4 worm cellular contexts compared by ENCODE assay signal in genomic region chrX:9637700-9638099, ce11.
TF ChIP-seq lines count a peak whose summit lies in the region.

No protein-coding gene starts in this region.

TF ChIP-seq in whole organism, L2 larva, 48 proteins besides CTCF, POLR2A, EP300 and RAD21 (continues in another document):
- TF ChIP-seq ztf-4 (tag; optimal IDR thresholded peaks at IDR 0.05; lab: Kevin White, UChicago) (peak; percentile 18), nhr-12 (tag; optimal IDR thresholded peaks at IDR 0.05; lab: Kevin White, UChicago) (no peak), aly-2 (tag; optimal IDR thresholded peaks at IDR 0.05; lab: Kevin White, UChicago) (no peak), nhr-6 (tag; optimal IDR thresholded peaks at IDR 0.05; lab: Kevin White, UChicago) (no peak), sem-4 (tag; optimal IDR thresholded peaks at IDR 0.05; lab: Kevin White, UChicago) (peak; percentile 12), zag-1 (tag; optimal IDR thresholded peaks at IDR 0.05; lab: Kevin White, UChicago) (no peak), sma-9 (GFP tag; optimal IDR thresholded peaks at IDR 0.05; lab: Kevin White, UChicago) (peak; percentile 67), sma-9 (tag; optimal IDR thresholded peaks at IDR 0.05; lab: Kevin White, UChicago) (no peak), nhr-77 (tag; optimal IDR thresholded peaks at IDR 0.05; lab: Kevin White, UChicago) (no peak), sma-3 (GFP tag; optimal IDR thresholded peaks at IDR 0.05; lab: Kevin White, UChicago) (peak; percentile 30), gmeb-1 (tag; optimal IDR thresholded peaks at IDR 0.05; lab: Kevin White, UChicago) (no peak), nhr-21 (tag; optimal IDR thresholded peaks at IDR 0.05; lab: Kevin White, UChicago) (peak; percentile 49), nhr-11 (tag; optimal IDR thresholded peaks at IDR 0.05; lab: Kevin White, UChicago) (peak; percentile 44), Y55F3AM.14 (GFP tag; optimal IDR thresholded peaks at IDR 0.05; lab: Kevin White, UChicago) (no peak), crh-2 (tag; optimal IDR thresholded peaks at IDR 0.05; lab: Kevin White, UChicago) (peak; percentile 37), unc-39 (tag; optimal IDR thresholded peaks at IDR 0.05; lab: Kevin White, UChicago) (no peak), elt-3 (tag; optimal IDR thresholded peaks at IDR 0.05; lab: Kevin White, UChicago) (no peak), ztf-1 (GFP tag; conservative IDR thresholded peaks at IDR 0.05; lab: Robert Waterston, UW) (no peak), alr-1 (tag; optimal IDR thresholded peaks at IDR 0.05; lab: Kevin White, UChicago) (no peak), lin-11 (tag; optimal IDR thresholded peaks at IDR 0.05; lab: Kevin White, UChicago) (no peak), blmp-1 (tag; optimal IDR thresholded peaks at IDR 0.05; lab: Kevin White, UChicago; ENCODE audit: insufficient read depth) (no peak), nhr-10 (tag; optimal IDR thresholded peaks at IDR 0.05; lab: Kevin White, UChicago) (no peak), mab-5 (tag; optimal IDR thresholded peaks at IDR 0.05; lab: Kevin White, UChicago) (no peak), lsy-2 (tag; optimal IDR thresholded peaks at IDR 0.05; lab: Kevin White, UChicago) (peak in 1 of 2 experiments; percentile 27)

TF ChIP-seq in whole organism, L4 larva, 104 proteins besides CTCF, POLR2A, EP300 and RAD21 (continues in another document):
- TF ChIP-seq lin-13 (GFP tag; optimal IDR thresholded peaks at IDR 0.05; lab: Kevin White, UChicago) (peak; percentile 1), F37D6.2 (tag; optimal IDR thresholded peaks at IDR 0.05; lab: Kevin White, UChicago) (peak; percentile 32), php-3 (GFP tag; IDR thresholded peaks at IDR 0.05; lab: Robert Waterston, UW) (peak; percentile 75), ctbp-1 (GFP tag; IDR thresholded peaks at IDR 0.05; lab: Robert Waterston, UW) (peak; percentile 79), Y48G9A.11 (GFP tag; IDR thresholded peaks at IDR 0.05; lab: Robert Waterston, UW) (peak; percentile 79), F44E2.7 (GFP tag; IDR thresholded peaks at IDR 0.05; lab: Robert Waterston, UW) (peak; percentile 76; the same call in 1 of the 2 replicates), dve-1 (tag; optimal IDR thresholded peaks at IDR 0.05; lab: Kevin White, UChicago; ENCODE audit: insufficient read depth) (peak; percentile 40), zag-1 (tag; optimal IDR thresholded peaks at IDR 0.05; lab: Kevin White, UChicago) (no peak), daf-12 (tag; optimal IDR thresholded peaks at IDR 0.05; lab: Kevin White, UChicago) (no peak), daf-19 (GFP tag; conservative IDR thresholded peaks at IDR 0.05; lab: Robert Waterston, UW) (peak; percentile 87), T26A8.4 (GFP tag; IDR thresholded peaks at IDR 0.05; lab: Robert Waterston, UW) (peak; percentile 86), hif-1 (tag; optimal IDR thresholded peaks at IDR 0.05; lab: Kevin White, UChicago) (no peak), duxl-1 (tag; optimal IDR thresholded peaks at IDR 0.05; lab: Kevin White, UChicago; ENCODE audit: poor library complexity) (peak; percentile 61), sdz-12 (GFP tag; optimal IDR thresholded peaks at IDR 0.05; lab: Kevin White, UChicago) (peak; percentile 61), spr-3 (GFP tag; optimal IDR thresholded peaks at IDR 0.05; lab: Kevin White, UChicago) (peak; percentile 63), nhr-76 (tag; optimal IDR thresholded peaks at IDR 0.05; lab: Kevin White, UChicago) (no peak), vab-7 (GFP tag; IDR thresholded peaks at IDR 0.05; lab: Robert Waterston, UW) (peak; percentile 85), mep-1 (tag; optimal IDR thresholded peaks at IDR 0.05; lab: Kevin White, UChicago) (peak; percentile 60), snpc-1.2 (GFP tag; IDR thresholded peaks at IDR 0.05; lab: Robert Waterston, UW) (peak; percentile 89), nhr-28 (tag; optimal IDR thresholded peaks at IDR 0.05; lab: Kevin White, UChicago) (no peak), nhr-77 (tag; optimal IDR thresholded peaks at IDR 0.05; lab: Kevin White, UChicago) (no peak), dmd-6 (GFP tag; IDR thresholded peaks at IDR 0.05; lab: Robert Waterston, UW) (peak; percentile 29), nhr-42 (GFP tag; IDR thresholded peaks at IDR 0.05; lab: Robert Waterston, UW) (peak; percentile 89), Y5F2A.4 (GFP tag; optimal IDR thresholded peaks at IDR 0.05; lab: Kevin White, UChicago) (peak; percentile 73)

TF ChIP-seq in whole organism, late embryonic, 69 proteins besides CTCF, POLR2A, EP300 and RAD21 (continues in another document):
- peak; percentile 66 for TF ChIP-seq syd-9 (tag; optimal IDR thresholded peaks at IDR 0.05; lab: Kevin White, UChicago)
- peak; percentile 86 for TF ChIP-seq elt-2 (tag; optimal IDR thresholded peaks at IDR 0.05; lab: Kevin White, UChicago)
- peak; percentile 33 for TF ChIP-seq eyg-1 (tag; optimal IDR thresholded peaks at IDR 0.05; lab: Kevin White, UChicago)
- peak; percentile 27 for TF ChIP-seq tbx-7 (tag; optimal IDR thresholded peaks at IDR 0.05; lab: Kevin White, UChicago)
- peak; percentile 71 for TF ChIP-seq dve-1 (tag; optimal IDR thresholded peaks at IDR 0.05; lab: Kevin White, UChicago)
- peak; percentile 85 for TF ChIP-seq che-1 (tag; optimal IDR thresholded peaks at IDR 0.05; lab: Kevin White, UChicago)
- peak; percentile 29 for TF ChIP-seq hlh-8 (tag; optimal IDR thresholded peaks at IDR 0.05; lab: Kevin White, UChicago)
- TF ChIP-seq ceh-24 (tag; optimal IDR thresholded peaks at IDR 0.05; lab: Kevin White, UChicago) = peak; percentile 75
- peak; percentile 64 for TF ChIP-seq C08G9.2 (tag; optimal IDR thresholded peaks at IDR 0.05; lab: Kevin White, UChicago)
- no peak for TF ChIP-seq ama-1 (optimal IDR thresholded peaks at IDR 0.05; lab: Kevin White, UChicago)
- peak; percentile 73 for TF ChIP-seq K09A11.1 (tag; optimal IDR thresholded peaks at IDR 0.05; lab: Kevin White, UChicago; ENCODE audit: insufficient read depth)
- peak; percentile 85 for TF ChIP-seq dmd-4 (tag; optimal IDR thresholded peaks at IDR 0.05; lab: Kevin White, UChicago; ENCODE audit: borderline replicate concordance)
- peak; percentile 66 for TF ChIP-seq tbx-2 (tag; optimal IDR thresholded peaks at IDR 0.05; lab: Kevin White, UChicago)
- peak; percentile 71 for TF ChIP-seq nhr-232 (tag; optimal IDR thresholded peaks at IDR 0.05; lab: Kevin White, UChicago)
- peak; percentile 57 for TF ChIP-seq ceh-48 (tag; optimal IDR thresholded peaks at IDR 0.05; lab: Kevin White, UChicago)
- peak; percentile 88 for TF ChIP-seq sox-4 (tag; optimal IDR thresholded peaks at IDR 0.05; lab: Kevin White, UChicago)
- peak; percentile 5 for TF ChIP-seq pax-1 (tag; optimal IDR thresholded peaks at IDR 0.05; lab: Kevin White, UChicago)
- TF ChIP-seq zip-5 (tag; optimal IDR thresholded peaks at IDR 0.05; lab: Kevin White, UChicago) = peak; percentile 59
- peak; percentile 78 for TF ChIP-seq ref-2 (tag; optimal IDR thresholded peaks at IDR 0.05; lab: Kevin White, UChicago)
- TF ChIP-seq hlh-6 (tag; optimal IDR thresholded peaks at IDR 0.05; lab: Kevin White, UChicago) = peak; percentile 75
- TF ChIP-seq hlh-15 (tag; optimal IDR thresholded peaks at IDR 0.05; lab: Kevin White, UChicago) = peak; percentile 76
- TF ChIP-seq sox-2 (GFP tag; IDR thresholded peaks at IDR 0.05; lab: Robert Waterston, UW) = peak; percentile 73
- peak; percentile 67 for TF ChIP-seq fkh-10 (GFP tag; optimal IDR thresholded peaks at IDR 0.05; lab: Kevin White, UChicago)
- peak; percentile 72 for TF ChIP-seq ztf-16 (tag; optimal IDR thresholded peaks at IDR 0.05; lab: Kevin White, UChicago)
- peak; percentile 45 for TF ChIP-seq ceh-9 (tag; optimal IDR thresholded peaks at IDR 0.05; lab: Kevin White, UChicago)

TF ChIP-seq in whole organism, mixed stage, embryonic, 35 proteins besides CTCF, POLR2A, EP300 and RAD21 (continues in another document):
- TF ChIP-seq elt-1 (tag; optimal IDR thresholded peaks at IDR 0.05; lab: Kevin White, UChicago; ENCODE audit: borderline replicate concordance, insufficient read depth) (no peak), unc-62 (GFP tag; optimal IDR thresholded peaks at IDR 0.05; lab: Kevin White, UChicago) (peak; percentile 38), mls-2 (tag; optimal IDR thresholded peaks at IDR 0.05; lab: Kevin White, UChicago) (peak; percentile 92), lin-13 (tag; optimal IDR thresholded peaks at IDR 0.05; lab: Kevin White, UChicago) (peak; percentile 35), ztf-11 (tag; optimal IDR thresholded peaks at IDR 0.05; lab: Kevin White, UChicago) (peak; percentile 53), ces-1 (GFP tag; optimal IDR thresholded peaks at IDR 0.05; lab: Kevin White, UChicago) (no peak), bed-3 (GFP tag; optimal IDR thresholded peaks at IDR 0.05; lab: Kevin White, UChicago) (peak; percentile 79), mep-1 (tag; optimal IDR thresholded peaks at IDR 0.05; lab: Kevin White, UChicago) (peak; percentile 60), ham-2 (GFP tag; optimal IDR thresholded peaks at IDR 0.05; lab: Kevin White, UChicago) (peak; percentile 64), flh-1 (GFP tag; optimal IDR thresholded peaks at IDR 0.05; lab: Kevin White, UChicago) (peak; percentile 78), pha-4 (tag; optimal IDR thresholded peaks at IDR 0.05; lab: Kevin White, UChicago) (peak; percentile 68), tbx-8 (GFP tag; optimal IDR thresholded peaks at IDR 0.05; lab: Kevin White, UChicago) (peak; percentile 61), cnd-1 (tag; optimal IDR thresholded peaks at IDR 0.05; lab: Kevin White, UChicago) (peak; percentile 87), unc-120 (tag; optimal IDR thresholded peaks at IDR 0.05; lab: Kevin White, UChicago; ENCODE audit: poor library complexity, severe bottlenecking) (peak; percentile 84), lin-32 (GFP tag; optimal IDR thresholded peaks at IDR 0.05; lab: Kevin White, UChicago) (peak; percentile 74), blmp-1 (tag; optimal IDR thresholded peaks at IDR 0.05; lab: Kevin White, UChicago) (peak; percentile 11), drap-1 (GFP tag; optimal IDR thresholded peaks at IDR 0.05; lab: Kevin White, UChicago) (peak; percentile 90), hlh-1 (tag; optimal IDR thresholded peaks at IDR 0.05; lab: Kevin White, UChicago) (peak; percentile 50), elt-3 (tag; optimal IDR thresholded peaks at IDR 0.05; lab: Kevin White, UChicago) (no peak), lsy-2 (tag; optimal IDR thresholded peaks at IDR 0.05; lab: Kevin White, UChicago) (no peak), ceh-83 (GFP tag; optimal IDR thresholded peaks at IDR 0.05; lab: Kevin White, UChicago) (peak; percentile 89), sem-2 (GFP tag; optimal IDR thresholded peaks at IDR 0.05; lab: Kevin White, UChicago) (peak; percentile 83), snpc-4 (tag; optimal IDR thresholded peaks at IDR 0.05; lab: Kevin White, UChicago) (no peak), ceh-39 (tag; optimal IDR thresholded peaks at IDR 0.05; lab: Kevin White, UChicago) (no peak), nhr-2 (tag; optimal IDR thresholded peaks at IDR 0.05; lab: Kevin White, UChicago) (no peak), ceh-43 (GFP tag; optimal IDR thresholded peaks at IDR 0.05; lab: Kevin White, UChicago) (peak; percentile 83), sptf-1 (tag; optimal IDR thresholded peaks at IDR 0.05; lab: Kevin White, UChicago) (peak; percentile 94), M03D4.4 (tag; optimal IDR thresholded peaks at IDR 0.05; lab: Kevin White, UChicago) (peak; percentile 93), nhr-28 (tag; optimal IDR thresholded peaks at IDR 0.05; lab: Kevin White, UChicago) (peak; percentile 16)
